Worm (Caenorhabditis elegans): ENCODE data around the gene mdl-1.

DNA sequence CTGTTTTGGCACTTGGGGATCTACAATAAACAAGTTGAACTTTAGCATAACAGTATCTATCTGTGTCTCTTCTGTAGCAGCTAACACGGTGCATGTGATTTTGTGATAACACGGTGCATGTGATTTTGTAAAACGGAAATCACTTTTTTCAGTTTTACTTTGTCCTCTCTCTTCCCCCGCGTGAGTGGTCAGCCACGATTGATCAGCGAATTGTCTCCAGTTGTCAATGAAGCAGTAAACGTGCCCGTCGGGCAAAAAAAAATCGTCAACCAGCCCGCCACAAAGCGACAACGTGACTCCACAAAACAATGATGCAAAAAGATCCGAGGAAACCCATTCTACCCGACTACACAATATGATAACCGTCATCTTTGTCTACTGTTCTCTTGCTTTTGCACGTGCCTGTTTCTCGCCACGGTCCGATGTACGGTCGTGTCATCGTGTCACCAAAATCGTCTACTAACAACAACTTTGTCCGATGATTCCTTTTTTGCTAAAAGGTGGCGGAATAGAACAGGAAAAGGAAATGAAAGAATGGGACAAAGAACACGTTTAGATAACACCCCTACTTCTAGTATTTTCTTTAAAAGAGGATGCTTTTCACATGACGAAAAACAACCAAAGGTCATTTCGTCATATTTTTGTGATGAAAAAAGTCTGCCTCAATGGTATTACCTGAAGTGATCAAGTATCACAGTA is 7.1 kb downstream of the mdl-1 start:
- TF ChIP-seq ztf-23 (GFP tag; IDR thresholded peaks at IDR 0.05) (no peak), cog-1 (tag; optimal IDR thresholded peaks at IDR 0.05) (no peak), T22C8.4 (GFP tag; IDR thresholded peaks at IDR 0.05) (no peak), med-1 (GFP tag; optimal IDR thresholded peaks at IDR 0.05; ENCODE audit: insufficient read depth) (no peak), flt-1 (GFP tag; IDR thresholded peaks at IDR 0.05) (no peak), tab-1 (GFP tag; IDR thresholded peaks at IDR 0.05) (no peak), klf-2 (GFP tag; conservative IDR thresholded peaks at IDR 0.05) (no peak), ref-1 (GFP tag; conservative IDR thresholded peaks at IDR 0.05) (no peak), ztf-29 (GFP tag; IDR thresholded peaks at IDR 0.05) (no peak)

Data from whole organism, midembryonic.